Worm (Caenorhabditis elegans) whole organism, L4 larva: ENCODE measurements around the gene vps-54.

ENCODE experiments used
- D1046.2 ChIP-seq: fragments of 200-800 bp; sonication (Bioruptor generic); IDR thresholded peaks from 2 replicates; pipeline ENCODE4 v1.3.6; 2022; ENCODE audit warnings: missing genetic modification characterization, missing compliant biosample characterization
- F26F4.8 ChIP-seq: fragments of 200-800 bp; sonication (Bioruptor generic); conservative IDR thresholded peaks from 2 replicates; pipeline ENCODE4 v1.3.6; 2022; ENCODE audit warnings: missing genetic modification characterization, missing compliant biosample characterization
- F49E8.2 ChIP-seq: sonication (generic microtip); optimal IDR thresholded peaks from 2 replicates; lab custom pipeline; 2016; ENCODE audit warnings: missing compliant biosample characterization, mild to moderate bottlenecking, missing genetic modification characterization, borderline replicate concordance
- R02D3.7 ChIP-seq: fragments of 150-350 bp; sonication (generic microtip); optimal IDR thresholded peaks from 3 replicates; lab custom pipeline; 2014; ENCODE audit warnings: missing biosample characterization, missing genetic modification characterization
- T26A8.4 ChIP-seq: fragments of 200-800 bp; sonication (Bioruptor generic); IDR thresholded peaks from 2 replicates; pipeline ENCODE4 v1.3.6; 2022; ENCODE audit warnings: missing genetic modification characterization, missing compliant biosample characterization
- Y105C5A.15 ChIP-seq: fragments of 200-800 bp; sonication (Bioruptor generic); IDR thresholded peaks from 2 replicates; pipeline ENCODE4 v1.3.6; 2022; ENCODE audit warnings: missing genetic modification characterization, missing compliant biosample characterization
- Y5F2A.4 ChIP-seq: fragments of 200-800 bp; sonication (Bioruptor generic); optimal IDR thresholded peaks from 2 replicates; lab custom pipeline; 2018; ENCODE audit warnings: mild to moderate bottlenecking, missing genetic modification characterization, missing compliant biosample characterization
- ZK337.2 ChIP-seq: fragments of 200-800 bp; sonication (Bioruptor generic); IDR thresholded peaks from 2 replicates; pipeline ENCODE4 v1.3.6; 2022; ENCODE audit warnings: missing genetic modification reagents, missing genetic modification characterization, missing compliant biosample characterization
- aly-2 ChIP-seq: sonication (generic microtip); optimal IDR thresholded peaks from 2 replicates; lab custom pipeline; 2018; ENCODE audit warnings: missing biosample characterization, missing genetic modification characterization
- ama-1 ChIP-seq: fragments of 150-350 bp; optimal IDR thresholded peaks from 2 replicates; lab custom pipeline; 2014; ENCODE audit warnings: inconsistent platforms, mixed read lengths
- ceh-20 ChIP-seq: fragments of 200-800 bp; sonication (Bioruptor generic); IDR thresholded peaks from 2 replicates; pipeline ENCODE4 v1.3.6; 2022; ENCODE audit warnings: missing genetic modification reagents, missing genetic modification characterization, missing compliant biosample characterization
- ceh-32 ChIP-seq: sonication (generic microtip); optimal IDR thresholded peaks from 2 replicates; lab custom pipeline; 2016; ENCODE audit warnings: mild to moderate bottlenecking, missing genetic modification characterization, missing compliant biosample characterization; ENCODE audit not compliant: poor library complexity
- ceh-82 ChIP-seq: sonication (generic microtip); optimal IDR thresholded peaks from 2 replicates; lab custom pipeline; 2017; ENCODE audit warnings: missing biosample characterization, missing genetic modification characterization
- ces-1 ChIP-seq: fragments of 150-350 bp; sonication (generic microtip); optimal IDR thresholded peaks from 4 replicates; lab custom pipeline; 2014; ENCODE audit warnings: missing biosample characterization, missing genetic modification reagents, missing genetic modification characterization
- cey-2 ChIP-seq: sonication (generic microtip); optimal IDR thresholded peaks from 3 replicates; lab custom pipeline; 2017; ENCODE audit warnings: missing genetic modification characterization, mild to moderate bottlenecking, missing compliant biosample characterization, antibody characterized with exemption, borderline replicate concordance; ENCODE audit not compliant: insufficient read depth
- daf-16 ChIP-seq, 3 experiments: sonication (generic microtip); optimal IDR thresholded peaks; 2 replicates each; lab custom pipeline; 2016 to 2017; ENCODE audit warnings: missing genetic modification characterization in 3 of 3, missing genetic modification reagents in 3 of 3, mild to moderate bottlenecking in 2 of 3, missing compliant biosample characterization in 2 of 3, missing biosample characterization in 1 of 3, moderate library complexity in 1 of 3
- daf-19 ChIP-seq: fragments of 200-800 bp; sonication (Bioruptor generic); conservative IDR thresholded peaks from 2 replicates; pipeline ENCODE4 v1.3.6; 2022; ENCODE audit warnings: missing genetic modification characterization, missing compliant biosample characterization
- daf-8 ChIP-seq: fragments of 200-800 bp; sonication (Bioruptor generic); IDR thresholded peaks from 2 replicates; pipeline ENCODE4 v1.3.6; 2022; ENCODE audit warnings: missing genetic modification characterization, missing compliant biosample characterization
- dpl-1 ChIP-seq: fragments of 150-350 bp; optimal IDR thresholded peaks from 2 replicates; lab custom pipeline; 2014; ENCODE audit warnings: missing biosample characterization, missing genetic modification reagents, missing genetic modification characterization
- duxl-1 ChIP-seq: sonication (generic microtip); optimal IDR thresholded peaks from 2 replicates; lab custom pipeline; 2016; ENCODE audit warnings: mild to moderate bottlenecking, missing genetic modification characterization, moderate library complexity, missing compliant biosample characterization; ENCODE audit not compliant: poor library complexity
- fkh-10 ChIP-seq: fragments of 150-350 bp; optimal IDR thresholded peaks from 2 replicates; lab custom pipeline; 2014; ENCODE audit warnings: missing biosample characterization, missing genetic modification reagents, missing genetic modification characterization
- hif-1 ChIP-seq, 2 experiments: sonication (generic microtip); optimal IDR thresholded peaks; 2 replicates each; lab custom pipeline; 2016 to 2017; ENCODE audit warnings: missing compliant biosample characterization in 2 of 2, missing genetic modification characterization in 2 of 2, missing genetic modification reagents in 2 of 2, missing genotype in 2 of 2, mild to moderate bottlenecking in 1 of 2
- hlh-11 ChIP-seq: fragments of 200-800 bp; sonication (Bioruptor generic); optimal IDR thresholded peaks from 2 replicates; lab custom pipeline; 2018; ENCODE audit warnings: mild to moderate bottlenecking, missing genetic modification characterization, missing compliant biosample characterization
- lin-15B ChIP-seq: fragments of 150-350 bp; sonication (generic microtip); optimal IDR thresholded peaks from 3 replicates; lab custom pipeline; 2014; ENCODE audit warnings: missing biosample characterization, missing genetic modification characterization
- lin-39 ChIP-seq: fragments of 150-350 bp; optimal IDR thresholded peaks from 2 replicates; lab custom pipeline; 2014; ENCODE audit warnings: missing biosample characterization, missing genetic modification reagents, missing genetic modification characterization
- lir-3 ChIP-seq: sonication (generic microtip); optimal IDR thresholded peaks from 2 replicates; lab custom pipeline; 2016; ENCODE audit warnings: mild to moderate bottlenecking, missing genetic modification characterization, missing compliant biosample characterization
- lsy-2 ChIP-seq, 2 experiments: fragments of 150-350 bp in 1 of 2; sonication (generic microtip) in 1 of 2; optimal IDR thresholded peaks; 2 replicates each; lab custom pipeline; 2014 to 2017; ENCODE audit warnings: missing biosample characterization in 2 of 2, missing genetic modification characterization in 2 of 2
- madf-5 ChIP-seq, 2 experiments: fragments of 200-800 bp; sonication (Bioruptor generic); IDR thresholded peaks; 2 replicates each; pipeline ENCODE4 v1.3.6; 2022; ENCODE audit warnings: missing compliant biosample characterization in 2 of 2, missing genetic modification characterization in 2 of 2
- mep-1 ChIP-seq: fragments of 150-350 bp; sonication (generic microtip); optimal IDR thresholded peaks from 3 replicates; lab custom pipeline; 2014; ENCODE audit warnings: missing biosample characterization, missing genetic modification characterization
- mes-2 ChIP-seq: sonication (generic microtip); optimal IDR thresholded peaks from 2 replicates; lab custom pipeline; 2016; ENCODE audit warnings: missing genotype, mild to moderate bottlenecking, missing genetic modification characterization, missing compliant biosample characterization; ENCODE audit not compliant: poor library complexity, severe bottlenecking
- nhr-102 ChIP-seq: sonication (generic microtip); optimal IDR thresholded peaks from 2 replicates; lab custom pipeline; 2016; ENCODE audit warnings: mild to moderate bottlenecking, missing genetic modification characterization, moderate library complexity, missing compliant biosample characterization
- nhr-11 ChIP-seq: fragments of 150-350 bp; optimal IDR thresholded peaks from 2 replicates; lab custom pipeline; 2014; ENCODE audit warnings: missing biosample characterization, missing genetic modification characterization
- nhr-111 ChIP-seq: fragments of 200-800 bp; sonication (Bioruptor generic); optimal IDR thresholded peaks from 2 replicates; lab custom pipeline; 2018; ENCODE audit warnings: mild to moderate bottlenecking, missing genetic modification characterization, missing compliant biosample characterization
- nhr-237 ChIP-seq: sonication (generic microtip); optimal IDR thresholded peaks from 2 replicates; lab custom pipeline; 2017; ENCODE audit warnings: missing biosample characterization, missing genetic modification characterization
- nhr-28 ChIP-seq: fragments of 150-350 bp; optimal IDR thresholded peaks from 2 replicates; lab custom pipeline; 2014; ENCODE audit warnings: missing biosample characterization, missing genetic modification characterization
- nhr-42 ChIP-seq: fragments of 200-800 bp; sonication (Bioruptor generic); IDR thresholded peaks from 2 replicates; pipeline ENCODE4 v1.3.6; 2022; ENCODE audit warnings: missing genetic modification characterization, missing compliant biosample characterization
- nhr-48 ChIP-seq: sonication (generic microtip); optimal IDR thresholded peaks from 2 replicates; lab custom pipeline; 2016; ENCODE audit warnings: mild to moderate bottlenecking, missing genetic modification characterization, missing compliant biosample characterization
- pha-4 ChIP-seq, 2 experiments: fragments of 150-350 bp in 1 of 2; fragments of 200-800 bp in 1 of 2; sonication (Bioruptor generic) in 1 of 2; IDR thresholded peaks in 1 of 2; optimal IDR thresholded peaks in 1 of 2; 2 replicates each; pipeline versions ENCODE4 v1.3.6 to Lab custom; 2014 to 2022; ENCODE audit warnings: missing genetic modification characterization in 2 of 2, missing genetic modification reagents in 2 of 2, missing biosample characterization in 1 of 2, missing compliant biosample characterization in 1 of 2
- pqm-1 ChIP-seq: sonication (generic microtip); optimal IDR thresholded peaks from 2 replicates; lab custom pipeline; 2017; ENCODE audit warnings: missing biosample characterization, missing genetic modification characterization
- saeg-2 ChIP-seq: fragments of 200-800 bp; sonication (Bioruptor generic); IDR thresholded peaks from 2 replicates; pipeline ENCODE4 v1.3.6; 2022; ENCODE audit warnings: missing genetic modification reagents, missing genetic modification characterization, missing compliant biosample characterization
- snpc-1.2 ChIP-seq: fragments of 200-800 bp; sonication (Bioruptor generic); IDR thresholded peaks from 2 replicates; pipeline ENCODE4 v1.3.6; 2022; ENCODE audit warnings: missing genetic modification reagents, missing genetic modification characterization, missing compliant biosample characterization
- spr-1 ChIP-seq: sonication (generic microtip); optimal IDR thresholded peaks from 2 replicates; lab custom pipeline; 2016; ENCODE audit warnings: mild to moderate bottlenecking, missing genetic modification characterization, missing compliant biosample characterization
- spr-3 ChIP-seq: fragments of 200-800 bp; sonication (Bioruptor generic); optimal IDR thresholded peaks from 2 replicates; lab custom pipeline; 2018; ENCODE audit warnings: mild to moderate bottlenecking, missing genetic modification characterization, missing compliant biosample characterization
- unc-130 ChIP-seq: sonication (generic microtip); optimal IDR thresholded peaks from 2 replicates; lab custom pipeline; 2016; ENCODE audit warnings: missing genetic modification reagents, missing genetic modification characterization, missing compliant biosample characterization
- unc-39 ChIP-seq: sonication (generic microtip); optimal IDR thresholded peaks from 2 replicates; lab custom pipeline; 2017; ENCODE audit warnings: missing biosample characterization, missing genetic modification characterization
- unc-62 ChIP-seq, 3 experiments: fragments of 150-350 bp in 1 of 3; sonication (generic microtip); optimal IDR thresholded peaks in 2 of 3; peaks in 1 of 3; 1 replicate in 1 of 3; 2 replicates in 2 of 3; lab custom pipeline; 2014 to 2017; ENCODE audit warnings: missing biosample characterization in 3 of 3, missing genetic modification characterization in 3 of 3, missing genetic modification reagents in 3 of 3, missing genotype in 1 of 3
- zfp-2 ChIP-seq: sonication (generic microtip); optimal IDR thresholded peaks from 2 replicates; lab custom pipeline; 2016; ENCODE audit warnings: mild to moderate bottlenecking, missing genetic modification characterization, missing compliant biosample characterization
- zip-2 ChIP-seq: fragments of 150-350 bp; optimal IDR thresholded peaks from 2 replicates; lab custom pipeline; 2014; ENCODE audit warnings: missing biosample characterization, missing genetic modification characterization
- ztf-11 ChIP-seq: fragments of 150-350 bp; optimal IDR thresholded peaks from 2 replicates; lab custom pipeline; 2014; ENCODE audit warnings: missing biosample characterization, missing genetic modification characterization

Gene vps-54

DNA sequence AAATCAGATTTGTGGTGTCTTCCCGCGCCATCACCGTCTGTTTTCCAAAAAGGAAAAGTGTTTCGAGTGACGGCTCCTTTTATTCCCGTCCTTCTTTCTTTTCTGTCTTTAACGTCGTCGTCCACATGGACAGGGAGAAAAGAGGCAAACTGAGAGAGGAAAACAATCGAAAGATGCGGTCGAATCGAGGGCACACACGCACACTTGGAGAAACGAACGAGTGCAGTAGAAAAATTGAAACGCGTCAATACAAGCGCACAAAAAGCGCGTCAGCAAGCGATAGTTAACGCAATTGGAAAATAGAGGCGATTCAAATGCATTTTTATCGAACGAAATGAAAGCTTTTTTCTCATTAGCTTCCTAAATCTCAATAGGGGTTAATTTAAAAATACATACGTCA, 39.4 kb downstream of the vps-54 start (continued):
- peak; percentile 98 for TF ChIP-seq fkh-10 (GFP tag; lab: Kevin White, UChicago)
- no peak for TF ChIP-seq zip-2
- TF ChIP-seq snpc-1.2 = no peak
- peak; percentile 8 for TF ChIP-seq lin-15B (tag; lab: Kevin White, UChicago)
- peak; percentile 71; the same call in 1 of the 2 replicates for TF ChIP-seq nhr-42 (GFP tag; lab: Robert Waterston, UW)
- TF ChIP-seq ces-1 (GFP tag; lab: Kevin White, UChicago) = no peak
- peak; percentile 83 for TF ChIP-seq nhr-48 (tag; lab: Kevin White, UChicago)
- TF ChIP-seq daf-8 (GFP tag; lab: Robert Waterston, UW) = no peak
- peak; percentile 75 to 93 for TF ChIP-seq lsy-2 (tag; optimal IDR thresholded peaks at IDR 0.05; lab: Kevin White, UChicago)
- no peak for TF ChIP-seq Y5F2A.4 (GFP tag; lab: Kevin White, UChicago)
- peak; percentile 89 for TF ChIP-seq T26A8.4 (GFP tag; lab: Robert Waterston, UW)
- TF ChIP-seq nhr-111 (GFP tag; lab: Kevin White, UChicago) = no peak
- no peak for TF ChIP-seq aly-2 (tag; lab: Kevin White, UChicago)
- TF ChIP-seq unc-62 (GFP tag; optimal IDR thresholded peaks at IDR 0.05 in 1 of 2; lab: Kevin White, UChicago) = peak in 1 of 2 experiments; percentile 99
- TF ChIP-seq unc-62 (tag; optimal IDR thresholded peaks at IDR 0.05; lab: Kevin White, UChicago) = no peak
- peak; percentile 81 for TF ChIP-seq nhr-102 (tag; lab: Kevin White, UChicago)
- TF ChIP-seq madf-5 (GFP tag; IDR thresholded peaks at IDR 0.05; lab: Robert Waterston, UW) = no peak
- peak; percentile 63; the same call in 1 of the 2 replicates for TF ChIP-seq pha-4 (GFP tag; IDR thresholded peaks at IDR 0.05; lab: Robert Waterston, UW)
- TF ChIP-seq pha-4 (tag; optimal IDR thresholded peaks at IDR 0.05; lab: Kevin White, UChicago) = peak; percentile 92
- peak; percentile 31; the same call in 1 of the 2 replicates for TF ChIP-seq D1046.2 (GFP tag; lab: Robert Waterston, UW)
- TF ChIP-seq ztf-11 = no peak
- TF ChIP-seq mep-1 (tag; lab: Kevin White, UChicago) = peak; percentile 94
- TF ChIP-seq unc-39 (tag; lab: Kevin White, UChicago) = no peak
- no peak for TF ChIP-seq Y105C5A.15 (GFP tag; lab: Robert Waterston, UW)
- TF ChIP-seq spr-3 (GFP tag; lab: Kevin White, UChicago) = peak; percentile 62
- TF ChIP-seq unc-130 = peak; percentile 46
- TF ChIP-seq dpl-1 (GFP tag; lab: Kevin White, UChicago) = peak; percentile 96
- no peak for TF ChIP-seq lin-39 (tag; lab: Kevin White, UChicago)
- TF ChIP-seq pqm-1 = no peak
- no peak for TF ChIP-seq nhr-237 (tag; lab: Kevin White, UChicago)
- peak; percentile 94 for TF ChIP-seq nhr-11
- no peak for TF ChIP-seq lir-3
- TF ChIP-seq ceh-20 (GFP tag; lab: Robert Waterston, UW) = peak; percentile 76
- no peak for TF ChIP-seq cey-2
- peak; percentile 91 for TF ChIP-seq mes-2
- peak; percentile 89 for TF ChIP-seq hlh-11 (tag; lab: Kevin White, UChicago)
- peak; percentile 86 for TF ChIP-seq daf-19 (GFP tag; lab: Robert Waterston, UW)
- no peak for TF ChIP-seq R02D3.7 (tag; lab: Kevin White, UChicago)
- TF ChIP-seq nhr-28 (tag; lab: Kevin White, UChicago) = peak; percentile 90
- no peak for TF ChIP-seq ceh-32 (tag; lab: Kevin White, UChicago)
- TF ChIP-seq zfp-2 (tag; lab: Kevin White, UChicago) = peak; percentile 6
- peak in 1 of 2 experiments; percentile 71 for TF ChIP-seq daf-16 (GFP tag; optimal IDR thresholded peaks at IDR 0.05; lab: Kevin White, UChicago)
- peak; percentile 66 for TF ChIP-seq daf-16 (tag; optimal IDR thresholded peaks at IDR 0.05; lab: Kevin White, UChicago)
- peak; percentile 59 for TF ChIP-seq spr-1
- peak; percentile 83 for TF ChIP-seq ama-1 (lab: Kevin White, UChicago)
- no peak for TF ChIP-seq saeg-2 (GFP tag; lab: Robert Waterston, UW)
- no peak for TF ChIP-seq F49E8.2 (tag; lab: Kevin White, UChicago)
- peak; percentile 82 for TF ChIP-seq duxl-1 (tag; lab: Kevin White, UChicago)
- TF ChIP-seq ceh-82 (tag; lab: Kevin White, UChicago) = no peak
- peak; percentile 47 to 81 for TF ChIP-seq hif-1 (tag; optimal IDR thresholded peaks at IDR 0.05; lab: Kevin White, UChicago)
- no peak for TF ChIP-seq ZK337.2 (GFP tag; lab: Robert Waterston, UW)
- no peak for TF ChIP-seq F26F4.8 (GFP tag; lab: Robert Waterston, UW)
